Worm (Caenorhabditis elegans): Measurements from ENCODE around the gene gpa-12.
"Not testable (repeated sequence)": the region's sequence is repeated elsewhere in the genome, so short reads cannot be mapped to it uniquely, and the experiment has no call there.

The gpa-12 gene

DNA sequence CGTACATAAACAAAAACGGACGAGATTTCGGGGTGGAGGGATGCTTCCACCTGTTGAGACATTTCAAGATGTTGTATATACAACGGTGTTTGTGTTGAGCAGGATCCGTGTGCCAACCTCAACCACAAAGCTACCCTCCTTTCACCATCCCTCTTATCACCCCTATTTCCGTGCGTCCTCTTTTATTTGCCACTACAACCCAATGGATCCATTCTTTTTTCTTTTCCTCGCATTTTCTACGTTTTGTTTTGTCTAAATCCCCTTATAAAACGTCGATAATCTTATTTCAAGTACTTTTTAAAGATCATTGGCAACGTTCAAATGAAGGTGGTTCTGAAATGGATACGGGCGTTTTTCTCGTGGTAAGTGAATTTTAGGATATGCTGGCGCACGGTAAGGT, at the start of gene gpa-12:
Gene gpa-12, plus strand, starts transcription at position 301 of the 400 bp plus-strand sequence.
- no peak for TF ChIP-seq blmp-1 (tag; optimal IDR thresholded peaks at IDR 0.05; ENCODE audit: insufficient read depth)
- TF ChIP-seq skn-1 (tag; optimal IDR thresholded peaks at IDR 0.05) = no peak

DNA sequence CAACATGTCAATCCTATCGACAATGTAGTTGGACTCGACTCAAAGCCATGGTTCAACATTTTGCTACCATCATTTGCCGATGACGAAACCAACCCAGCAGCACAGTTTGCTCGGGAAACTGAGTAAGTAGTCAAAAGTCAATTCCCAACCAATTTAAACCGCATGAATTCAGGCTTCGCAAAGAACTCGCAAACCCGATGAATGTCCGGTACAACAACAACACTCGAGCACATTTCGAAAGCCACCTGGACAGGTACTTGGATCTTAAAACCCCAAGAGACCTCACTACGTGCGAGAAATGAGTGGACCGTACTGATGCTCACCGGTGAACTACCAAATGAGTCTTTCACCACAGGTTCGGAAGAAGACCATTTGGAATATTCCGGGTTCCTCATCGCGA, 49.3 kb upstream of the gpa-12 start:
- TF ChIP-seq lsy-2 (tag; optimal IDR thresholded peaks at IDR 0.05) (no peak), unc-62 (GFP tag; optimal IDR thresholded peaks at IDR 0.05) (no peak), ama-1 (optimal IDR thresholded peaks at IDR 0.05) (no peak), ztf-11 (tag; optimal IDR thresholded peaks at IDR 0.05) (no peak), ceh-16 (tag; optimal IDR thresholded peaks at IDR 0.05) (no peak), nhr-23 (tag; optimal IDR thresholded peaks at IDR 0.05) (no peak), C34F6.9 (tag; optimal IDR thresholded peaks at IDR 0.05) (no peak), mbf-1 (tag; optimal IDR thresholded peaks at IDR 0.05) (no peak)

DNA sequence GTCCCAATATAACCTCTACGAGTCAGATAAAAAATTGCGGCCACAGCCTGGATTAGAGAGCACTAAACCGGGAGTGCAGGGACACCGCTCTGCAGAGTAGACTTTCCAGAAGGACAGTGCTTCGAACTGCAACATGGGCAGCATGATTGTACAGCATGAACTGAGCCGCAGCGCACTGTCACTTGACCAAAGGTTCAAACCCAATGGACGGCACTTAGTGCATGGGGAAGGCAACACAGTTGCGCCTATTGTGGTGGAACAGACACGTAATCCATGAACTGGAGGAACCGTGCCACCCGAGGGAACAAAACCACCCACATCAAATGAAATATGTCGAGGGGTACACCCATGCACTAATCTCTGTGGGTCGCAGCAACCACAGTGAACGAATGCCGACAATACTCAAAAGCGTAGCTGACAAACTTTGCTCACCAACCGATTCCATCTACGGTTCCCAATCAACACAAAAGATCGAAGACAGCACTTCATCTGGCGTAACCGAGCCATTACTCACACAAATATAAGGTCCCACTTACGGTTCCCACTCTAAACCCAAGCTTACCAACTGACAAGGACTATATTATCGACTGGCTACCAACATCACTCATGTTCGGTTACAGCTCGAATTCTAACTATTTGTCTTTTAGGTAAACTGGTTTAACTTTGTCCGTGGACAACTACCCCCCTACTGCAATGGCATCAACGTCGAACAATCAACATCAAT, 47.8 kb upstream of the gpa-12 start:
- TF ChIP-seq gmeb-1 (tag; optimal IDR thresholded peaks at IDR 0.05) (no peak), ztf-11 (tag; optimal IDR thresholded peaks at IDR 0.05) (no peak), nhr-11 (tag; optimal IDR thresholded peaks at IDR 0.05) (no peak), C34F6.9 (tag; optimal IDR thresholded peaks at IDR 0.05) (no peak), nhr-23 (tag; optimal IDR thresholded peaks at IDR 0.05) (no peak), skn-1 (tag; optimal IDR thresholded peaks at IDR 0.05) (no peak), dmd-4 (tag; optimal IDR thresholded peaks at IDR 0.05) (no peak), nhr-237 (tag; optimal IDR thresholded peaks at IDR 0.05) (no peak), nhr-129 (tag; optimal IDR thresholded peaks at IDR 0.05) (no peak), mdl-1 (tag; optimal IDR thresholded peaks at IDR 0.05) (no peak), sem-4 (tag; optimal IDR thresholded peaks at IDR 0.05) (no peak), nhr-25 (tag; optimal IDR thresholded peaks at IDR 0.05) (no peak), nhr-6 (tag; optimal IDR thresholded peaks at IDR 0.05) (no peak)

DNA sequence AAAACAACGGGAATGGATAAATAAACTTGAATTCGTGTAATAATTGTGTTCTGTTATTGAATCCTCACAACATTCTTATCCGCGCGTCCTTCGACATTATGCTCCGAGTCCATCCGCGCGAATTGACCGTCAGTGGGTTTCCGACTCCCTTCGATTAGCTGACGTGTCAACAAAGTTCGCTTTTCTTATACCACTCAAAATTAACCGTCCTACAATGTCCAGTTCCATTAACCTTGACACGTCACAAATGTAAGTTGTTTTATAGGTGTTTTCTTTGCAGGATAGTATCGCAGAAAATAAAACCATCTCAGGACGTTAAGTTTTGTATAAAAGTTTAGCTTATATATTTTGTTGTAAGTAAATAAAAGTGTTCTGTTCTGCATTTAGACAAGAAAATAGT, 39.9 kb upstream of the gpa-12 start, which contains the start of gene crb-3:
Gene crb-3, plus strand, starts transcription at position 301 of the 400 bp plus-strand sequence.
- TF ChIP-seq ztf-4, nhr-77, nhr-12 (tag; optimal IDR thresholded peaks at IDR 0.05): not testable (repeated sequence)

DNA sequence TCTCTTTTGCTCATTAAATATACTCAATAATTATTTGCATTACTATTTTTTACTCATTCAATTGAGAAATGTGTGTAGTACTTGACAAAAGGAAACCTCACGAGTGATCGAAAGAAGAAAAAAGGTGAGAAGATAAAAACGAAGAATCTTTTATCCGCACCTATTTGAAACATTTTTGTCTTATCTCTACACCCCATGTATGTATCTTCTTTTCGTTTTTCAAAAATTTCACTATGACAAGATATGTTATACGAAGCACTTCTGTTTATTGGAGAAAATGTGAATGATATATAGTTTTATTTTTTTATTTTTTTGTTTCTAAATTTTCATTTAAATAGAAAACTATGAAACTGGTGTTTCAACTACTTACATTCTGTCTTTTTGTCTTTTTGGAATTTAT, 38.4 kb upstream of the gpa-12 start:
- TF ChIP-seq sem-4 (tag; optimal IDR thresholded peaks at IDR 0.05) (no peak), lsy-2 (tag; optimal IDR thresholded peaks at IDR 0.05) (no peak), mdl-1 (tag; optimal IDR thresholded peaks at IDR 0.05) (no peak), nhr-23 (tag; optimal IDR thresholded peaks at IDR 0.05) (no peak), nhr-237 (tag; optimal IDR thresholded peaks at IDR 0.05) (no peak), mab-5 (tag; optimal IDR thresholded peaks at IDR 0.05) (no peak), sma-9 (GFP tag; optimal IDR thresholded peaks at IDR 0.05) (no peak), sma-9 (tag; optimal IDR thresholded peaks at IDR 0.05) (no peak), nhr-129 (tag; optimal IDR thresholded peaks at IDR 0.05) (no peak), zag-1 (tag; optimal IDR thresholded peaks at IDR 0.05) (no peak), blmp-1 (tag; optimal IDR thresholded peaks at IDR 0.05; ENCODE audit: insufficient read depth) (no peak), F13H6.1 (tag; optimal IDR thresholded peaks at IDR 0.05) (no peak), egl-27 (tag; optimal IDR thresholded peaks at IDR 0.05) (no peak), unc-55 (GFP tag; optimal IDR thresholded peaks at IDR 0.05) (no peak)

DNA sequence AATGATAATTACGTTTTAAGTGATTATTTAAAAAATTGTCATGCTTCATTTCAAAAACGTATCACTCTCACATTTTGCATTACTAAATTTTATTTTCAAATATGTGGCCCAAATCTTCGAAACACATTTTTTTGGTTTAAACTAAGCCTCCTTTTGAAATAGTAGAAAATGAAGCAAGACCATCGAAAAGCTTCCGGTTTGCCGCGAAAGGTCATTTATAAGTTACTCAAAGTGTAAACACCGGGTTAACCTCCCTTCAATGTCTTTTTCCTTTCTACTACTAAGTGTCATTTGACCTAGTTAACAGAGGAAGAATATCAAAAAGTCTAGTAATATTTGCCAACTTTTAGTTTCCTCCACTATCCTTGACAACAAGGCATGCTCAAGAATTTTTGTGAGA, 36.6 kb upstream of the gpa-12 start:
- TF ChIP-seq gmeb-1 (tag; optimal IDR thresholded peaks at IDR 0.05) = no peak
- TF ChIP-seq egl-27 (tag; optimal IDR thresholded peaks at IDR 0.05) = no peak
- TF ChIP-seq nhr-6 (tag; optimal IDR thresholded peaks at IDR 0.05) = no peak
- no peak for TF ChIP-seq lin-13 (GFP tag; optimal IDR thresholded peaks at IDR 0.05)
- no peak for TF ChIP-seq unc-39 (tag; optimal IDR thresholded peaks at IDR 0.05)
- TF ChIP-seq unc-55 (GFP tag; optimal IDR thresholded peaks at IDR 0.05) = no peak
- no peak for TF ChIP-seq dmd-4 (tag; optimal IDR thresholded peaks at IDR 0.05)
- TF ChIP-seq alr-1 (tag; optimal IDR thresholded peaks at IDR 0.05) = no peak
- TF ChIP-seq unc-62 (GFP tag; optimal IDR thresholded peaks at IDR 0.05) = no peak
